Worm (Caenorhabditis elegans): Measurements from ENCODE around the gene W02B3.3.

Gene W02B3.3

ce11 chrIII:668303-668893, at the start of gene W02B3.3:
Gene W02B3.3 (minus strand): TSS chrIII:668433.
- TF ChIP-seq T26A8.4 (GFP tag; IDR thresholded peaks at IDR 0.05) (no peak), F26F4.8 (GFP tag; conservative IDR thresholded peaks at IDR 0.05) (no peak), ceh-62 (tag; optimal IDR thresholded peaks at IDR 0.05) (no peak), mdl-1 (tag; optimal IDR thresholded peaks at IDR 0.05) (peak; percentile 10 to 66), zip-2 (tag; optimal IDR thresholded peaks at IDR 0.05) (no peak), ctbp-1 (GFP tag; IDR thresholded peaks at IDR 0.05) (peak; percentile 84), unc-62 (GFP tag; optimal IDR thresholded peaks at IDR 0.05 in 1 of 2) (peak in 1 of 2 experiments; percentile 94), unc-62 (tag; optimal IDR thresholded peaks at IDR 0.05) (no peak), dve-1 (tag; optimal IDR thresholded peaks at IDR 0.05; ENCODE audit: insufficient read depth) (no peak), lir-3 (tag; optimal IDR thresholded peaks at IDR 0.05) (no peak), dmd-6 (GFP tag; IDR thresholded peaks at IDR 0.05) (peak; percentile 26; the same call in 1 of the 2 replicates), nhr-11 (tag; optimal IDR thresholded peaks at IDR 0.05) (peak; percentile 23), hif-1 (tag; optimal IDR thresholded peaks at IDR 0.05) (peak in 1 of 2 experiments; percentile 44), mes-2 (tag; optimal IDR thresholded peaks at IDR 0.05; ENCODE audit: poor library complexity, severe bottlenecking) (peak; percentile 62), php-3 (GFP tag; IDR thresholded peaks at IDR 0.05) (no peak), mxl-2 (GFP tag; conservative IDR thresholded peaks at IDR 0.05) (no peak), hmg-1.1 (GFP tag; IDR thresholded peaks at IDR 0.05) (peak; percentile 78), ztf-11 (tag; optimal IDR thresholded peaks at IDR 0.05) (no peak), daf-16 (GFP tag; optimal IDR thresholded peaks at IDR 0.05) (no peak), daf-16 (tag; optimal IDR thresholded peaks at IDR 0.05) (no peak), ceh-44 (GFP tag; IDR thresholded peaks at IDR 0.05) (no peak), rbr-2 (tag; optimal IDR thresholded peaks at IDR 0.05) (peak; percentile 78), lsy-2 (tag; optimal IDR thresholded peaks at IDR 0.05) (peak; percentile 34 to 73), nhr-28 (tag; optimal IDR thresholded peaks at IDR 0.05) (no peak), pha-4 (GFP tag; IDR thresholded peaks at IDR 0.05) (0 out of 2 replicates have a peak, but pooled peaks have one; percentile 27), pha-4 (tag; optimal IDR thresholded peaks at IDR 0.05) (no peak), mep-1 (tag; optimal IDR thresholded peaks at IDR 0.05) (peak; percentile 79), Y75B8A.6 (GFP tag; IDR thresholded peaks at IDR 0.05) (no peak), ZK546.5 (tag; optimal IDR thresholded peaks at IDR 0.05) (no peak), lin-1 (GFP tag; IDR thresholded peaks at IDR 0.05) (no peak), aha-1 (tag) (peak; percentile 97), hlh-30 (tag; optimal IDR thresholded peaks at IDR 0.05; ENCODE audit: insufficient read depth) (peak; percentile 74), set-16 (GFP tag; IDR thresholded peaks at IDR 0.05) (peak; percentile 59), vab-7 (GFP tag; IDR thresholded peaks at IDR 0.05) (no peak), Y5F2A.4 (GFP tag; optimal IDR thresholded peaks at IDR 0.05) (no peak), hlh-11 (tag; optimal IDR thresholded peaks at IDR 0.05) (peak; percentile 31), F37D6.2 (tag; optimal IDR thresholded peaks at IDR 0.05) (peak; percentile 47), zag-1 (tag; optimal IDR thresholded peaks at IDR 0.05) (no peak), mxl-3 (GFP tag; optimal IDR thresholded peaks at IDR 0.05) (peak; percentile 0), egl-43 (GFP tag; IDR thresholded peaks at IDR 0.05) (peak; percentile 57; the same call in 1 of the 2 replicates), zfp-2 (tag; optimal IDR thresholded peaks at IDR 0.05) (no peak), fkh-10 (GFP tag; optimal IDR thresholded peaks at IDR 0.05) (peak; percentile 84), ceh-82 (tag; optimal IDR thresholded peaks at IDR 0.05) (no peak)
